Worm (Caenorhabditis elegans) whole organism, early embryonic: Measurements from ENCODE around the gene str-162.

Experiments
- B0310.2 ChIP-seq: sonication (generic microtip); optimal IDR thresholded peaks from 2 replicates; lab custom pipeline; 2016; ENCODE audit warnings: mild to moderate bottlenecking, missing genetic modification characterization, missing compliant biosample characterization
- ama-1 ChIP-seq: fragments of 150-350 bp; optimal IDR thresholded peaks from 2 replicates; lab custom pipeline; 2014
- ceh-36 ChIP-seq: sonication (generic microtip); optimal IDR thresholded peaks from 2 replicates; lab custom pipeline; 2016; ENCODE audit warnings: missing genetic modification characterization, inconsistent platforms, missing compliant biosample characterization
- flt-1 ChIP-seq: fragments of 200-800 bp; sonication (Bioruptor generic); IDR thresholded peaks from 2 replicates; pipeline ENCODE4 v1.3.6; 2022; ENCODE audit warnings: missing genetic modification characterization, missing compliant biosample characterization
- hnd-1 ChIP-seq: sonication (generic microtip); optimal IDR thresholded peaks from 2 replicates; lab custom pipeline; 2016; ENCODE audit warnings: missing genetic modification characterization, missing compliant biosample characterization
- pes-1 ChIP-seq: fragments of 200-800 bp; sonication (Bioruptor generic); IDR thresholded peaks from 2 replicates; pipeline ENCODE4 v1.3.6; 2022; ENCODE audit warnings: missing genetic modification reagents, missing genetic modification characterization, missing compliant biosample characterization
- tbx-11 ChIP-seq: fragments of 200-800 bp; sonication (Bioruptor generic); IDR thresholded peaks from 2 replicates; pipeline ENCODE4 v1.3.6; 2022; ENCODE audit warnings: missing genetic modification characterization, missing compliant biosample characterization

DNA sequence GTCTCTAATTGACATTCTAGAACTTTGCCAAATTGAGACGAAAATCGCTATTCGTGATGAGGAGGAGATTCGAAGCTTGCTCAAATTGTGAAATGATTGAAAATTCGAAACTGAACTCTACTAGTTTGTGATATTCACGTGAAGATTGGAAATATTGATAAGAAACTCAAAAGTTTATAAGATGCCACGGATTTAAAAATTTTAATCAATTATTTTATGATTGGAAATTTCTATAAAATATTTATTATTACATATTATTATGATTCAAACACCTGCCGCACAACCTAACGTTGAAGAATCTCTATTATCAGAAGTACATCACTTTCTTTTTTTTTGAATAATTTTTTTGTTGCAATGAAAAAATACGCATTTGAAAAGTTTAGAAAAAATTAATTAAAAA, 3.7 kb upstream of the str-162 start, which contains the start of gene E03H12.7:
- no peak for TF ChIP-seq tbx-11
- no peak for TF ChIP-seq ceh-36 (tag; lab: Kevin White, UChicago)
- no peak for TF ChIP-seq pes-1 (GFP tag; lab: Robert Waterston, UW)
- TF ChIP-seq B0310.2 (tag; lab: Kevin White, UChicago), result no peak
- TF ChIP-seq ama-1, result no peak
- no peak for TF ChIP-seq hnd-1 (tag; lab: Kevin White, UChicago)
- no peak for TF ChIP-seq flt-1 (GFP tag; lab: Robert Waterston, UW)
